Fruit fly (Drosophila melanogaster) whole organism, prepupa: ENCODE results near the gene CG4456.

Experiments
- Blimp-1 ChIP-seq: fragments of 200-800 bp; sonication (Bioruptor generic); optimal IDR thresholded peaks from 3 replicates; lab custom pipeline; 2017; ENCODE audit warnings: missing biosample characterization, missing genetic modification characterization, mild to moderate bottlenecking, moderate library complexity, missing genetic modification reagents
- CG10631 ChIP-seq: fragments of 200-800 bp; sonication (Bioruptor generic); optimal IDR thresholded peaks from 2 replicates; lab custom pipeline; 2016; ENCODE audit warnings: missing biosample characterization, missing genetic modification characterization
- CG10669 ChIP-seq: fragments of 200-800 bp; sonication (Bioruptor generic); optimal IDR thresholded peaks from 3 replicates; lab custom pipeline; 2018; ENCODE audit warnings: missing biosample characterization, mild to moderate bottlenecking, missing genetic modification characterization, moderate library complexity
- CG11294 ChIP-seq: fragments of 200-800 bp; sonication (Bioruptor generic); IDR thresholded peaks from 2 replicates; pipeline ENCODE4 v1.3.6; 2022; ENCODE audit warnings: missing biosample characterization, missing genetic modification characterization
- CG11762 ChIP-seq: fragments of 200-800 bp; sonication (Bioruptor generic); optimal IDR thresholded peaks from 3 replicates; lab custom pipeline; 2016; ENCODE audit warnings: missing biosample characterization, missing genetic modification characterization; ENCODE audit not compliant: insufficient read depth
- CG11902 ChIP-seq: fragments of 200-800 bp; sonication (Bioruptor generic); optimal IDR thresholded peaks from 3 replicates; lab custom pipeline; 2016; ENCODE audit warnings: missing biosample characterization, missing genetic modification characterization
- CG15336 ChIP-seq: fragments of 200-800 bp; sonication (Bioruptor generic); IDR thresholded peaks from 2 replicates; pipeline ENCODE4 v1.3.6; 2022; ENCODE audit warnings: missing biosample characterization, missing genetic modification characterization
- CG1621 ChIP-seq: fragments of 200-800 bp; sonication (Bioruptor generic); optimal IDR thresholded peaks from 3 replicates; lab custom pipeline; 2018; ENCODE audit warnings: missing biosample characterization, mild to moderate bottlenecking, missing genetic modification characterization
- CG16779 ChIP-seq: fragments of 200-800 bp; sonication (Bioruptor generic); optimal IDR thresholded peaks from 3 replicates; lab custom pipeline; 2017; ENCODE audit warnings: missing biosample characterization, mild to moderate bottlenecking, missing genetic modification characterization
- CG3032 ChIP-seq: fragments of 200-800 bp; optimal IDR thresholded peaks from 2 replicates; lab custom pipeline; 2019; ENCODE audit warnings: missing biosample characterization, mild to moderate bottlenecking, missing genetic modification characterization, moderate library complexity
- CG31627 ChIP-seq: fragments of 200-800 bp; sonication (Bioruptor generic); optimal IDR thresholded peaks from 3 replicates; lab custom pipeline; 2016; ENCODE audit warnings: missing biosample characterization, missing genetic modification characterization
- CG32006 ChIP-seq: fragments of 200-800 bp; sonication (Bioruptor generic); optimal IDR thresholded peaks from 3 replicates; lab custom pipeline; 2017; ENCODE audit warnings: missing biosample characterization, mild to moderate bottlenecking, missing genetic modification characterization
- CG4318 ChIP-seq: fragments of 200-800 bp; sonication (Bioruptor generic); optimal IDR thresholded peaks from 3 replicates; lab custom pipeline; 2017; ENCODE audit warnings: missing biosample characterization, mild to moderate bottlenecking, missing genetic modification characterization
- CG6163 ChIP-seq: fragments of 200-800 bp; sonication (Bioruptor generic); IDR thresholded peaks from 3 replicates; pipeline ENCODE4 v1.3.6; 2022; ENCODE audit warnings: missing biosample characterization, missing genetic modification characterization
- CG6276 ChIP-seq: fragments of 200-800 bp; sonication (Bioruptor generic); optimal IDR thresholded peaks from 2 replicates; lab custom pipeline; 2017; ENCODE audit warnings: missing biosample characterization, mild to moderate bottlenecking, missing genetic modification characterization
- CG6792 ChIP-seq: fragments of 200-800 bp; sonication (Bioruptor generic); optimal IDR thresholded peaks from 3 replicates; lab custom pipeline; 2016; ENCODE audit warnings: missing biosample characterization, missing genetic modification characterization
- CG6808 ChIP-seq: fragments of 200-800 bp; sonication (Bioruptor generic); optimal IDR thresholded peaks from 3 replicates; lab custom pipeline; 2017; ENCODE audit warnings: missing biosample characterization, missing genetic modification characterization, mild to moderate bottlenecking, moderate library complexity, missing genetic modification reagents
- CG6854 ChIP-seq: fragments of 200-800 bp; sonication (Bioruptor generic); optimal IDR thresholded peaks from 2 replicates; lab custom pipeline; 2017; ENCODE audit warnings: missing biosample characterization, mild to moderate bottlenecking, missing genetic modification characterization
- CG7368 ChIP-seq: fragments of 200-800 bp; sonication (Bioruptor generic); optimal IDR thresholded peaks from 3 replicates; lab custom pipeline; 2016; ENCODE audit warnings: missing biosample characterization, missing genetic modification characterization
- CG8319 ChIP-seq: fragments of 200-800 bp; sonication (Bioruptor generic); optimal IDR thresholded peaks from 3 replicates; lab custom pipeline; 2016; ENCODE audit warnings: missing biosample characterization, missing genetic modification characterization
- CG8632 ChIP-seq: fragments of 200-800 bp; sonication (Bioruptor generic); optimal IDR thresholded peaks from 3 replicates; lab custom pipeline; 2016; ENCODE audit warnings: missing biosample characterization, missing genetic modification characterization
- CG9139 ChIP-seq: fragments of 200-800 bp; sonication (Bioruptor generic); optimal IDR thresholded peaks from 3 replicates; lab custom pipeline; 2017; ENCODE audit warnings: missing biosample characterization, mild to moderate bottlenecking, missing genetic modification characterization
- Eip78C ChIP-seq: fragments of 200-800 bp; sonication (Bioruptor generic); peaks from one replicate; lab custom pipeline; 2016; ENCODE audit warnings: missing biosample characterization, missing genetic modification characterization
- Eip93F ChIP-seq: fragments of 200-800 bp; sonication (Bioruptor generic); optimal IDR thresholded peaks from 2 replicates; lab custom pipeline; 2016; ENCODE audit warnings: missing biosample characterization, mild to moderate bottlenecking, missing genetic modification characterization
- Ets21C ChIP-seq: fragments of 200-800 bp; sonication (Bioruptor generic); optimal IDR thresholded peaks from 3 replicates; lab custom pipeline; 2016; ENCODE audit warnings: missing biosample characterization, missing genetic modification characterization
- Ets96B ChIP-seq: fragments of 200-800 bp; optimal IDR thresholded peaks from 2 replicates; lab custom pipeline; 2019; ENCODE audit warnings: missing biosample characterization, mild to moderate bottlenecking, missing genetic modification characterization, moderate library complexity
- Hr38 ChIP-seq: sonication (Bioruptor generic); optimal IDR thresholded peaks from 2 replicates; lab custom pipeline; 2016; ENCODE audit warnings: missing biosample characterization, missing genetic modification characterization
- Hr39 ChIP-seq: fragments of 200-800 bp; sonication (Bioruptor generic); optimal IDR thresholded peaks from 2 replicates; lab custom pipeline; 2016; ENCODE audit warnings: missing biosample characterization, missing genetic modification characterization
- Met ChIP-seq: fragments of 200-800 bp; sonication (Bioruptor generic); optimal IDR thresholded peaks from 3 replicates; lab custom pipeline; 2016; ENCODE audit warnings: missing biosample characterization, missing genetic modification characterization
- OdsH ChIP-seq: fragments of 200-800 bp; sonication (Bioruptor generic); optimal IDR thresholded peaks from 3 replicates; lab custom pipeline; 2016; ENCODE audit warnings: missing biosample characterization, missing genetic modification characterization
- Smox ChIP-seq: fragments of 200-800 bp; sonication (Bioruptor generic); optimal IDR thresholded peaks from 3 replicates; lab custom pipeline; 2016; ENCODE audit warnings: missing biosample characterization, missing genetic modification characterization
- Sox102F ChIP-seq: fragments of 200-800 bp; sonication (Bioruptor generic); optimal IDR thresholded peaks from 2 replicates; lab custom pipeline; 2016; ENCODE audit warnings: missing biosample characterization, mild to moderate bottlenecking, missing genetic modification characterization
- Sox15 ChIP-seq: fragments of 200-800 bp; sonication (Bioruptor generic); optimal IDR thresholded peaks from 3 replicates; lab custom pipeline; 2016; ENCODE audit warnings: missing biosample characterization, missing genetic modification characterization
- cyc ChIP-seq: fragments of 200-800 bp; sonication (Bioruptor generic); optimal IDR thresholded peaks from 3 replicates; lab custom pipeline; 2016; ENCODE audit warnings: missing biosample characterization, missing genetic modification characterization
- dac ChIP-seq: fragments of 200-800 bp; sonication (Bioruptor generic); optimal IDR thresholded peaks from 2 replicates; lab custom pipeline; 2017; ENCODE audit warnings: missing biosample characterization, mild to moderate bottlenecking, missing genetic modification characterization
- dsx ChIP-seq: fragments of 200-800 bp; optimal IDR thresholded peaks from 3 replicates; lab custom pipeline; 2019; ENCODE audit warnings: missing biosample characterization, mild to moderate bottlenecking, missing genetic modification characterization, moderate library complexity; ENCODE audit not compliant: poor library complexity, severe bottlenecking
- eg ChIP-seq: fragments of 200-800 bp; sonication (Bioruptor generic); IDR thresholded peaks from 3 replicates; pipeline ENCODE4 v1.3.6; 2022; ENCODE audit warnings: missing biosample characterization, missing genetic modification characterization
- lz ChIP-seq: fragments of 200-800 bp; sonication (Bioruptor generic); optimal IDR thresholded peaks from 3 replicates; lab custom pipeline; 2016; ENCODE audit warnings: missing biosample characterization, missing genetic modification characterization
- pdm3 ChIP-seq: fragments of 200-800 bp; sonication (Bioruptor generic); optimal IDR thresholded peaks from 3 replicates; lab custom pipeline; 2016; ENCODE audit warnings: missing biosample characterization, missing genetic modification characterization
- salr ChIP-seq, 2 experiments: fragments of 200-800 bp; sonication (Bioruptor generic); optimal IDR thresholded peaks; 3 replicates each; lab custom pipeline; 2016 to 2018; ENCODE audit warnings: missing biosample characterization in 2 of 2, missing genetic modification characterization in 2 of 2, mild to moderate bottlenecking in 1 of 2
- spab ChIP-seq: fragments of 200-800 bp; sonication (Bioruptor generic); optimal IDR thresholded peaks from 2 replicates; lab custom pipeline; 2017; ENCODE audit warnings: missing biosample characterization, mild to moderate bottlenecking, missing genetic modification characterization, missing genetic modification reagents
- ss ChIP-seq, 2 experiments: fragments of 200-800 bp; sonication (Bioruptor generic); optimal IDR thresholded peaks; 2 replicates in 1 of 2; 3 replicates in 1 of 2; lab custom pipeline; 2017 to 2018; ENCODE audit warnings: mild to moderate bottlenecking in 2 of 2, missing biosample characterization in 2 of 2, missing genetic modification characterization in 2 of 2, moderate library complexity in 1 of 2
- topi ChIP-seq: fragments of 200-800 bp; sonication (Bioruptor generic); optimal IDR thresholded peaks from 3 replicates; lab custom pipeline; 2016; ENCODE audit warnings: missing biosample characterization, missing genetic modification characterization
- vri ChIP-seq: fragments of 200-800 bp; sonication (Bioruptor generic); optimal IDR thresholded peaks from 3 replicates; lab custom pipeline; 2016; ENCODE audit warnings: missing biosample characterization, mild to moderate bottlenecking, missing genetic modification characterization

Gene CG4456

dm6 chr3L:9410754-9411423 lies 38.4 kb downstream of the CG4456 start, which contains the start of the genes CG4022 and Cpsf5 (continued):
- TF ChIP-seq Blimp-1 (no peak), CG32006 (GFP tag; lab: Kevin White, UChicago) (peak; percentile 82), cyc (GFP tag; lab: Kevin White, UChicago) (peak; percentile 62), CG7368 (GFP tag; lab: Kevin White, UChicago) (peak; percentile 56), Ets96B (tag; lab: Kevin White, UChicago) (peak; percentile 61), CG8319 (GFP tag; lab: Kevin White, UChicago) (no peak), spab (no peak), dac (GFP tag; lab: Kevin White, UChicago) (no peak), CG10631 (GFP tag; lab: Kevin White, UChicago) (peak; percentile 79), CG6808 (GFP tag; lab: Kevin White, UChicago) (peak; percentile 36), Eip93F (peak; percentile 69), CG11762 (GFP tag; lab: Kevin White, UChicago) (peak; percentile 45), CG6854 (GFP tag; lab: Kevin White, UChicago) (no peak), Sox102F (peak; percentile 77), Hr38 (no peak)

dm6 chr3L:9417288-9417687 lies 44.8 kb downstream of the CG4456 start, which contains the start of gene CG3982:
TSS of gene CG3982 (minus strand) at chr3L:9417388.
- TF ChIP-seq CG15336 (no peak), Hr39 (GFP tag; lab: Kevin White, UChicago) (no peak), CG9139 (GFP tag; lab: Kevin White, UChicago) (no peak), CG32006 (GFP tag; lab: Kevin White, UChicago) (no peak), Eip93F (no peak), pdm3 (GFP tag; lab: Kevin White, UChicago) (no peak), CG6792 (GFP tag; lab: Kevin White, UChicago) (no peak), vri (no peak)

dm6 chr3L:9419328-9419727 lies 46.8 kb downstream of the CG4456 start:
- TF ChIP-seq vri, result no peak
- no peak for TF ChIP-seq ss (GFP tag; optimal IDR thresholded peaks at IDR 0.05; lab: Kevin White, UChicago)
- TF ChIP-seq lz (GFP tag; lab: Kevin White, UChicago), result no peak
- TF ChIP-seq Smox (GFP tag; lab: Kevin White, UChicago), result peak; percentile 37
- TF ChIP-seq eg, result peak; percentile 91
- TF ChIP-seq CG6276 (GFP tag; lab: Kevin White, UChicago), result peak; percentile 67
- peak; percentile 15 for TF ChIP-seq CG3032 (tag; lab: Kevin White, UChicago)
- peak; percentile 64 for TF ChIP-seq CG10669 (GFP tag; lab: Kevin White, UChicago)
- no peak for TF ChIP-seq CG6792 (GFP tag; lab: Kevin White, UChicago)
- peak; percentile 85 for TF ChIP-seq CG6163 (GFP tag; lab: Robert Waterston, UW)
- TF ChIP-seq Ets21C (GFP tag; lab: Kevin White, UChicago), result no peak
- TF ChIP-seq dsx (GFP tag; lab: Kevin White, UChicago), result no peak
- TF ChIP-seq CG11902 (GFP tag; lab: Kevin White, UChicago), result peak; percentile 58
- TF ChIP-seq CG6854 (GFP tag; lab: Kevin White, UChicago), result no peak
- TF ChIP-seq CG9139 (GFP tag; lab: Kevin White, UChicago), result no peak
- TF ChIP-seq CG11294, result peak; percentile 65
- no peak for TF ChIP-seq salr (GFP tag; optimal IDR thresholded peaks at IDR 0.05; lab: Kevin White, UChicago)
- TF ChIP-seq Sox15 (GFP tag; lab: Kevin White, UChicago), result peak; percentile 43
- TF ChIP-seq CG11762 (GFP tag; lab: Kevin White, UChicago), result peak; percentile 19
- TF ChIP-seq Met (GFP tag; lab: Kevin White, UChicago), result peak; percentile 72
- peak; percentile 59 for TF ChIP-seq CG7368 (GFP tag; lab: Kevin White, UChicago)
- TF ChIP-seq Hr39 (GFP tag; lab: Kevin White, UChicago), result peak; percentile 64
- peak; percentile 72 for TF ChIP-seq topi
- TF ChIP-seq CG16779, result no peak
- peak; percentile 77 for TF ChIP-seq cyc (GFP tag; lab: Kevin White, UChicago)
- no peak for TF ChIP-seq CG1621
- no peak for TF ChIP-seq Blimp-1
- peak; percentile 69 for TF ChIP-seq OdsH (GFP tag; lab: Kevin White, UChicago)
- TF ChIP-seq CG8319 (GFP tag; lab: Kevin White, UChicago), result peak; percentile 30
- TF ChIP-seq CG10631 (GFP tag; lab: Kevin White, UChicago), result no peak
- peak; percentile 70 for TF ChIP-seq CG31627
- peak; percentile 45 for TF ChIP-seq CG4318 (GFP tag; lab: Kevin White, UChicago)
- peak; percentile 63 for TF ChIP-seq CG32006 (GFP tag; lab: Kevin White, UChicago)
- TF ChIP-seq CG8632, result peak; percentile 35
- TF ChIP-seq Eip78C (GFP tag; lab: Kevin White, UChicago), result peak; percentile 87
- TF ChIP-seq Hr38, result no peak
